Worm (Caenorhabditis elegans) whole organism, L1 larva: Measurements from ENCODE around the gene Y44A6D.3.
A peak's percentile ranks its signal among the peaks of the same experiment; 100 is the strongest.

Experiments
- aha-1 ChIP-seq: fragments of 150-350 bp; optimal IDR thresholded peaks from 2 replicates; lab custom pipeline; 2014; ENCODE audit warnings: missing biosample characterization, missing genetic modification characterization
- aly-2 ChIP-seq: fragments of 150-350 bp; optimal IDR thresholded peaks from 2 replicates; lab custom pipeline; 2014; ENCODE audit warnings: missing biosample characterization, missing genetic modification characterization
- ceh-8 ChIP-seq: fragments of 200-800 bp; sonication (Bioruptor generic); optimal IDR thresholded peaks from 2 replicates; lab custom pipeline; 2018; ENCODE audit warnings: mild to moderate bottlenecking, missing genetic modification characterization, moderate library complexity, missing compliant biosample characterization
- ces-1 ChIP-seq: fragments of 150-350 bp; optimal IDR thresholded peaks from 2 replicates; lab custom pipeline; 2014; ENCODE audit warnings: missing biosample characterization, missing genetic modification reagents, missing genetic modification characterization
- dpl-1 ChIP-seq, 3 experiments: fragments of 150-350 bp in 2 of 3; sonication (generic microtip) in 1 of 3; optimal IDR thresholded peaks; 2 replicates each; lab custom pipeline; 2014 to 2017; ENCODE audit warnings: missing biosample characterization in 3 of 3, missing genetic modification characterization in 3 of 3, missing genetic modification reagents in 3 of 3
- dsc-1 ChIP-seq: sonication (generic microtip); optimal IDR thresholded peaks from 2 replicates; lab custom pipeline; 2016; ENCODE audit warnings: mild to moderate bottlenecking, missing genetic modification characterization, missing compliant biosample characterization
- efl-1 ChIP-seq, 4 experiments: fragments of 150-350 bp; optimal IDR thresholded peaks in 3 of 4; peaks in 1 of 4; 1 replicate in 1 of 4; 2 replicates in 3 of 4; lab custom pipeline; 2014; ENCODE audit warnings: missing biosample characterization in 2 of 4, missing genetic modification characterization in 2 of 4, missing genetic modification reagents in 2 of 4
- elt-2 ChIP-seq: sonication (generic microtip); optimal IDR thresholded peaks from 2 replicates; lab custom pipeline; 2016; ENCODE audit warnings: missing genetic modification characterization, mild to moderate bottlenecking, inconsistent platforms, missing compliant biosample characterization, missing genetic modification reagents
- fos-1 ChIP-seq: fragments of 150-350 bp; optimal IDR thresholded peaks from 2 replicates; lab custom pipeline; 2014; ENCODE audit warnings: missing biosample characterization, missing genetic modification characterization
- hlh-17 ChIP-seq: fragments of 200-800 bp; sonication (Bioruptor generic); optimal IDR thresholded peaks from 2 replicates; lab custom pipeline; 2018; ENCODE audit warnings: missing genetic modification characterization, mild to moderate bottlenecking, missing compliant biosample characterization, moderate library complexity, borderline replicate concordance
- hlh-4 ChIP-seq: sonication (generic microtip); optimal IDR thresholded peaks from 2 replicates; lab custom pipeline; 2016; ENCODE audit warnings: mild to moderate bottlenecking, missing genetic modification characterization, missing compliant biosample characterization
- hpl-2 ChIP-seq: fragments of 150-350 bp; optimal IDR thresholded peaks from 2 replicates; lab custom pipeline; 2014; ENCODE audit warnings: missing biosample characterization, missing genetic modification reagents, missing genetic modification characterization
- irx-1 ChIP-seq: sonication (generic microtip); optimal IDR thresholded peaks from 2 replicates; lab custom pipeline; 2016; ENCODE audit warnings: missing genetic modification characterization, missing compliant biosample characterization
- isw-1 ChIP-seq: fragments of 200-800 bp; sonication (Bioruptor generic); IDR thresholded peaks from 2 replicates; pipeline ENCODE4 v1.3.6; 2022; ENCODE audit warnings: missing genetic modification characterization, missing compliant biosample characterization
- lin-13 ChIP-seq: fragments of 150-350 bp; optimal IDR thresholded peaks from 2 replicates; lab custom pipeline; 2014; ENCODE audit warnings: missing biosample characterization, missing genetic modification reagents, missing genetic modification characterization
- lin-14 ChIP-seq: fragments of 200-800 bp; sonication (Bioruptor generic); optimal IDR thresholded peaks from 2 replicates; lab custom pipeline; 2018; ENCODE audit warnings: mild to moderate bottlenecking, missing genetic modification characterization, moderate library complexity, missing compliant biosample characterization
- mab-9 ChIP-seq: fragments of 200-800 bp; sonication (Bioruptor generic); IDR thresholded peaks from 2 replicates; pipeline ENCODE4 v1.3.6; 2022; ENCODE audit warnings: missing genetic modification reagents, missing genetic modification characterization, missing compliant biosample characterization
- mdl-1 ChIP-seq, 2 experiments: fragments of 150-350 bp; optimal IDR thresholded peaks; 2 replicates each; lab custom pipeline; 2014 to 2017; ENCODE audit warnings: missing biosample characterization in 2 of 2, missing genetic modification characterization in 2 of 2, inconsistent platforms in 1 of 2
- nhr-237 ChIP-seq: fragments of 150-350 bp; optimal IDR thresholded peaks from 2 replicates; lab custom pipeline; 2014; ENCODE audit warnings: missing biosample characterization, missing genetic modification characterization
- nhr-85 ChIP-seq: sonication (generic microtip); peaks from one replicate; lab custom pipeline; 2016; ENCODE audit warnings: missing genetic modification characterization, inconsistent platforms, missing compliant biosample characterization
- nhr-90 ChIP-seq: sonication (generic microtip); optimal IDR thresholded peaks from 2 replicates; lab custom pipeline; 2016; ENCODE audit warnings: mild to moderate bottlenecking, missing genetic modification characterization, missing compliant biosample characterization; ENCODE audit not compliant: poor library complexity
- pqm-1 ChIP-seq: sonication (generic microtip); optimal IDR thresholded peaks from 3 replicates; lab custom pipeline; 2017; ENCODE audit warnings: missing biosample characterization, missing genetic modification characterization
- rnt-1 ChIP-seq: sonication (generic microtip); optimal IDR thresholded peaks from 2 replicates; lab custom pipeline; 2016; ENCODE audit warnings: mild to moderate bottlenecking, missing genetic modification characterization, moderate library complexity, missing compliant biosample characterization
- skn-1 ChIP-seq: fragments of 150-350 bp; optimal IDR thresholded peaks from 2 replicates; lab custom pipeline; 2014; ENCODE audit warnings: missing biosample characterization, missing genetic modification characterization
- snpc-4 ChIP-seq: fragments of 150-350 bp; optimal IDR thresholded peaks from 2 replicates; lab custom pipeline; 2014; ENCODE audit warnings: missing biosample characterization, missing genetic modification characterization
- snu-23 ChIP-seq: sonication (generic microtip); optimal IDR thresholded peaks from 2 replicates; lab custom pipeline; 2016; ENCODE audit warnings: missing genetic modification characterization, missing compliant biosample characterization
- sptf-1 ChIP-seq: fragments of 150-350 bp; optimal IDR thresholded peaks from 2 replicates; lab custom pipeline; 2014; ENCODE audit warnings: missing biosample characterization, missing genetic modification characterization
- unc-130 ChIP-seq: fragments of 150-350 bp; optimal IDR thresholded peaks from 2 replicates; lab custom pipeline; 2017; ENCODE audit warnings: missing biosample characterization, missing genetic modification characterization, inconsistent platforms
- unc-86 ChIP-seq: sonication (generic microtip); optimal IDR thresholded peaks from 2 replicates; lab custom pipeline; 2016; ENCODE audit warnings: missing genetic modification characterization, missing compliant biosample characterization
- vab-15 ChIP-seq: sonication (generic microtip); optimal IDR thresholded peaks from 2 replicates; lab custom pipeline; 2017; ENCODE audit warnings: missing genotype, mild to moderate bottlenecking, missing genetic modification characterization, missing compliant biosample characterization
- zag-1 ChIP-seq: fragments of 150-350 bp; optimal IDR thresholded peaks from 2 replicates; lab custom pipeline; 2014; ENCODE audit warnings: missing biosample characterization, missing genetic modification characterization
- zip-4 ChIP-seq: fragments of 200-800 bp; sonication (Bioruptor generic); optimal IDR thresholded peaks from 2 replicates; lab custom pipeline; 2018; ENCODE audit warnings: mild to moderate bottlenecking, missing genetic modification characterization, moderate library complexity, missing compliant biosample characterization
- ztf-11 ChIP-seq, 2 experiments: sonication (generic microtip); optimal IDR thresholded peaks; 2 replicates each; lab custom pipeline; 2016 to 2017; ENCODE audit warnings: missing genetic modification characterization in 2 of 2, missing biosample characterization in 1 of 2, missing compliant biosample characterization in 1 of 2
- ztf-4 ChIP-seq: fragments of 150-350 bp; optimal IDR thresholded peaks from 2 replicates; lab custom pipeline; 2014; ENCODE audit warnings: missing biosample characterization, missing genetic modification characterization

Gene Y44A6D.3

DNA sequence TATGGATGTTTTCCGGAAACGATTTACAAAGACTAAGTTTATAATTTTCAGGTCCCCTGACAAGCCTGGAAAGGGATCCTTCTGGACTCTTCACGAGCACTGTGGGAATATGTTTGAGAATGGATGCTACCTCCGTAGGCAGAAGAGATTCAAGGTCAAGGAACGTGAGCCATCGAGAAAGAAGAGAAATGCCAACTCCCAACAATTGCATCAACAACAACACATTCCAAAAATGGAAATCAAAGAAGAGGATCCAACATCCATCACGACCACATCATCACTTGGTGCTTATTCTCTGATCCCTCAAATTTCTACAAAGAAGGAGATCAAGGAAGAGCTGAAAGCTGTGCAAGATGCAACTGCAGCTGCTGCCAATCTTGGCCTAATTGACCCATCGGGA is 34.1 kb downstream of the Y44A6D.3 start:
- no peak for TF ChIP-seq mab-9 (GFP tag; lab: Robert Waterston, UW)
- TF ChIP-seq efl-1 (optimal IDR thresholded peaks at IDR 0.05; lab: Kevin White, UChicago) = no peak
- peak in 1 of 2 experiments; percentile 75 for TF ChIP-seq efl-1 (GFP tag; optimal IDR thresholded peaks at IDR 0.05 in 1 of 2; lab: Kevin White, UChicago)
- TF ChIP-seq sptf-1 (tag; lab: Kevin White, UChicago) = no peak
- TF ChIP-seq, all 84 proteins: peak for 1

ce11 chrV:20757255-20757654 is 35.0 kb downstream of the Y44A6D.3 start:
- TF ChIP-seq vab-15 (tag; lab: Kevin White, UChicago) (no peak), lin-13 (no peak), dpl-1 (GFP tag; optimal IDR thresholded peaks at IDR 0.05; lab: Kevin White, UChicago) (no peak), nhr-90 (tag; lab: Kevin White, UChicago) (no peak), snpc-4 (tag; lab: Kevin White, UChicago) (no peak), unc-130 (tag; lab: Kevin White, UChicago) (no peak), snu-23 (GFP tag; lab: Kevin White, UChicago) (no peak), sptf-1 (tag; lab: Kevin White, UChicago) (no peak), nhr-237 (tag; lab: Kevin White, UChicago) (no peak), ztf-11 (tag; optimal IDR thresholded peaks at IDR 0.05; lab: Kevin White, UChicago) (no peak), ztf-4 (tag; lab: Kevin White, UChicago) (no peak), skn-1 (tag; lab: Kevin White, UChicago) (no peak), aly-2 (tag; lab: Kevin White, UChicago) (no peak), isw-1 (GFP tag; lab: Robert Waterston, UW) (no peak)

- TF ChIP-seq mdl-1 (tag; optimal IDR thresholded peaks at IDR 0.05; lab: Kevin White, UChicago) (peak in 1 of 2 experiments; percentile 22), lin-14 (GFP tag; lab: Kevin White, UChicago) (peak; percentile 26), aha-1 (no peak)
Measured at ce11 chrV:20756385-20756996, 35.7 kb downstream of the Y44A6D.3 start.

DNA sequence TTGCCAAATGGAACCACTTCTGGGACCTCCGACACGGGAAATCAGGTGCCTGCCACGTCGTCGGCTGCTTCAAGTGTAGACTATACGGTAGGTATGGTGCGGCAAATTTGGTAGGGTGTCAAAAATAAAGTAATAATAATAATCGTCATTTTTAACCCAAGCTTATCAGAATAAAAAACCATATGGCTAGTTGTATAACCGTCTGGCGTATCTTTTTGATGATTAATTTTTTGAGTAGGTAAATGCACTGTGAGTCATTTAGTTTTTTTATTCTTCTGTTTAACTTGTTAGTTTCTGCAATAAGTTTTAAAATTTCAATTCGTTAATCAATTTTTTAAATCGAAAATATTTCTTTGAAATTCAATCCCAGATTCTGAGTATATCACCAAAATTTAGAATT is 36.7 kb downstream of the Y44A6D.3 start:
- TF ChIP-seq hlh-17 (no peak), dsc-1 (no peak), hlh-4 (tag; lab: Kevin White, UChicago) (no peak), nhr-85 (tag; lab: Kevin White, UChicago) (no peak), irx-1 (tag; lab: Kevin White, UChicago) (no peak), zip-4 (no peak), hpl-2 (GFP tag; lab: Kevin White, UChicago) (no peak), rnt-1 (tag; lab: Kevin White, UChicago) (no peak), pqm-1 (tag; lab: Kevin White, UChicago) (no peak), fos-1 (tag; lab: Kevin White, UChicago) (no peak), ceh-8 (no peak), unc-86 (no peak), nhr-237 (tag; lab: Kevin White, UChicago) (no peak), ces-1 (GFP tag; lab: Kevin White, UChicago) (no peak), zag-1 (tag; lab: Kevin White, UChicago) (no peak), mab-9 (GFP tag; lab: Robert Waterston, UW) (no peak), dpl-1 (GFP tag; optimal IDR thresholded peaks at IDR 0.05; lab: Kevin White, UChicago) (no peak)

ce11 chrV:20753838-20754503 is 38.2 kb downstream of the Y44A6D.3 start:
- TF ChIP-seq nhr-85 (tag; lab: Kevin White, UChicago) (peak; percentile 24), lin-14 (GFP tag; lab: Kevin White, UChicago) (peak; percentile 25), ceh-8 (no peak), elt-2 (tag; lab: Kevin White, UChicago) (peak; percentile 16)
